Fruit fly (Drosophila melanogaster): ENCODE measurements around the gene shi.

Gene shi

dm6 chrX:15940956-15941246, 49.0 kb downstream of the shi start, which contains the start of gene CG8924:
TSS of gene CG8924 (plus strand) at chrX:15941077.
- no peak for TF ChIP-seq noc (tag; optimal IDR thresholded peaks at IDR 0.05)

dm6 chrX:15941527-15941926, 49.6 kb downstream of the shi start:
- no peak for TF ChIP-seq noc (tag; optimal IDR thresholded peaks at IDR 0.05)

DNA sequence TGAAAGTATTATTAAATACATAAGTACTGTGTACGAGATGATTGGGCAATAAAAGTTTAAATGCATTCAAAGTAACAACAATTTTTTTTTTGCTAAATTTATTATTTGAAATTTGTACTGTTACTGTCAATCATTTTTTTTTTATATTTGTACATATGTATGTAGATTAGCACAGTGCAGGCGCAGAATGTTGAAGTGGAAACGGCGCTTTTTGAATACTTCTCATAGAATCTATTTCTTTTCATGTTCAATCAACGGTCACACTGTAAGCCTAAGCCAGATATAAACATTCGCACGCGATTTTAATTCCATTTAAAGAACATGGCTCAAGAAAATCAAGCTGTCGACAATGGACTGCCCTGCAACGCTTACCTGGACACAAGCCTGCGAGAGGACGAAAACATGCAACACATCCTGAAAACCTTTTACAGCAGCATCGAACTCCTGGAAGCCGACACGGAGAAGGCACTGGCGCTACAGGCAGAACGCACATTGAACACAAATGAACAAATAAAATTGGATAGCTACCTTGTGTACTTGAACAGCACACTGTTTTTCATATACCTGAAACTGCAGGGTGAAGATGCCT, 52.9 kb downstream of the shi start, which contains the start of gene Rrp47:
Gene Rrp47, plus strand, starts transcription at position 163 of the 589 bp plus-strand sequence.
- no peak for TF ChIP-seq noc (tag; optimal IDR thresholded peaks at IDR 0.05)

DNA sequence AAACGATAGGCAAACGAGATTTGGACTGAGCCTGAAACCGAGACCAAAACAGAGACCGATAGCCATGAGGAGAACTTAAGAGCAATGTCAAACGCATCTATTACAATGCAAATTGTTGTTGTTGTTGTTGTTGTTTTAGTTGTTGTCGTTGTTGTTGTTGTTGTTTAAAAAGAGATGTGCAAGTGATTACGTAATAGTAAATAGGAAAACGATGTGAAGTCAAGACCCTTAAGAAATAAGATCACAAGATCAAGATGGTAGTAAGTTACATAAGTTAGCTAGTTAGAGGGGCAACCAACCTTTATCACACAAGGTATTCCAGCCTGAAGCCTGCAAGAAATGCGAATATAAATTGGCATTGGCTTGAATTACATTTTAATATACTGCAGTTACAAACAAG, 58.1 kb downstream of the shi start:
- TF ChIP-seq noc (tag; optimal IDR thresholded peaks at IDR 0.05) = no peak
